Fruit fly (Drosophila melanogaster): Measurements from ENCODE around the gene SdhBL.

DNA sequence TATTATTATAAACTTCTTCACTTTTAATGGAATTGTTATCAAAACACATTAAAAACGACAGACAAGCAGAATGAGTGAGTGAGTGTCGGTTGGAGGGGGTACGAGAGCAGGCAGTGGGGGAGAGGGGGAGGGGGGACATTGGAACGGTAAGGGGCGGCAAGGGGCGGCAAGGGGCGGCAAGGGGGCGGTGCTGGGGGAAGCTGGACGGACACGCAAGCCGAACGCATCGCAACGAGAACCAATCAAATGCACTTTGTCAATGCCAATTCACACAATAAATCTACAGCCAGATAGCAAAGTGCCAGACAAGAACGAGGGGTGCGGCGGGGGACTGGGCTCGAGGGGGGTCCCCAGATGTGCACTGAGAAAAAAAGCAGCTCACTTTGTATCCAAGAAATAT lies 19.5 kb downstream of the SdhBL start:
- TF ChIP-seq Ada2b (GFP tag; IDR thresholded peaks at IDR 0.05) (no peak), crol (GFP tag; IDR thresholded peaks at IDR 0.05) (peak; percentile 94), CG2678 (tag; optimal IDR thresholded peaks at IDR 0.05) (no peak), exex (tag; optimal IDR thresholded peaks at IDR 0.05) (no peak), dysf (GFP tag; IDR thresholded peaks at IDR 0.05) (no peak), CG8478 (optimal IDR thresholded peaks at IDR 0.05) (no peak), CG17361 (GFP tag; IDR thresholded peaks at IDR 0.05) (no peak)

Measured in whole organism, embryonic.